Fruit fly (Drosophila melanogaster): ENCODE data around the gene 5-HT2B.

- TF ChIP-seq Pif1A (GFP tag; optimal IDR thresholded peaks at IDR 0.05), result no peak
- TF ChIP-seq CG34367 (tag; optimal IDR thresholded peaks at IDR 0.05), result no peak
- TF ChIP-seq CG14655 (GFP tag; optimal IDR thresholded peaks at IDR 0.05), result no peak
- TF ChIP-seq CG4496 (GFP tag; IDR thresholded peaks at IDR 0.05), result no peak
These were observed 57.8 kb downstream of the 5-HT2B start, which contains the start of gene Or85e for dm6 chr3R:8635778-8636177.

All from whole organism, pupa.